Worm (Caenorhabditis elegans) whole organism, early embryonic: ENCODE data around the gene C03B1.9.
A peak's percentile ranks its signal among the peaks of the same experiment; 100 is the strongest.

Source experiments
- B0310.2 ChIP-seq: sonication (generic microtip); optimal IDR thresholded peaks from 2 replicates; lab custom pipeline; 2016; ENCODE audit warnings: mild to moderate bottlenecking, missing genetic modification characterization, missing compliant biosample characterization
- F13C5.2 ChIP-seq: sonication (generic microtip); optimal IDR thresholded peaks from 2 replicates; lab custom pipeline; 2017; ENCODE audit warnings: mild to moderate bottlenecking, missing genetic modification characterization, inconsistent platforms, missing compliant biosample characterization
- aly-1 ChIP-seq: sonication (generic microtip); optimal IDR thresholded peaks from 2 replicates; lab custom pipeline; 2016; ENCODE audit warnings: missing genetic modification characterization, missing compliant biosample characterization
- ama-1 ChIP-seq: fragments of 150-350 bp; optimal IDR thresholded peaks from 2 replicates; lab custom pipeline; 2014
- ceh-13 ChIP-seq: fragments of 200-800 bp; sonication (Bioruptor generic); optimal IDR thresholded peaks from 2 replicates; lab custom pipeline; 2018; ENCODE audit warnings: mild to moderate bottlenecking, missing genetic modification characterization, missing compliant biosample characterization
- ceh-36 ChIP-seq: sonication (generic microtip); optimal IDR thresholded peaks from 2 replicates; lab custom pipeline; 2016; ENCODE audit warnings: missing genetic modification characterization, inconsistent platforms, missing compliant biosample characterization
- ets-7 ChIP-seq: sonication (generic microtip); optimal IDR thresholded peaks from 2 replicates; lab custom pipeline; 2016; ENCODE audit warnings: missing genotype, missing genetic modification characterization, missing compliant biosample characterization
- flt-1 ChIP-seq: fragments of 200-800 bp; sonication (Bioruptor generic); IDR thresholded peaks from 2 replicates; pipeline ENCODE4 v1.3.6; 2022; ENCODE audit warnings: missing genetic modification characterization, missing compliant biosample characterization
- hmbx-1 ChIP-seq: sonication (generic microtip); optimal IDR thresholded peaks from 2 replicates; lab custom pipeline; 2016; ENCODE audit warnings: mild to moderate bottlenecking, missing genetic modification characterization, missing compliant biosample characterization
- hmg-4 ChIP-seq: fragments of 200-800 bp; sonication (Bioruptor generic); optimal IDR thresholded peaks from 2 replicates; lab custom pipeline; 2018; ENCODE audit warnings: mild to moderate bottlenecking, missing genetic modification characterization, missing compliant biosample characterization
- hnd-1 ChIP-seq: sonication (generic microtip); optimal IDR thresholded peaks from 2 replicates; lab custom pipeline; 2016; ENCODE audit warnings: missing genetic modification characterization, missing compliant biosample characterization
- pes-1 ChIP-seq: fragments of 200-800 bp; sonication (Bioruptor generic); IDR thresholded peaks from 2 replicates; pipeline ENCODE4 v1.3.6; 2022; ENCODE audit warnings: missing genetic modification reagents, missing genetic modification characterization, missing compliant biosample characterization
- scrt-1 ChIP-seq: fragments of 200-800 bp; sonication (Bioruptor generic); IDR thresholded peaks from 2 replicates; pipeline ENCODE4 v1.3.6; 2022; ENCODE audit warnings: missing genetic modification characterization, missing compliant biosample characterization
- sea-1 ChIP-seq: fragments of 200-800 bp; sonication (Bioruptor generic); conservative IDR thresholded peaks from 2 replicates; pipeline ENCODE4 v1.3.6; 2022; ENCODE audit warnings: missing genetic modification characterization, missing compliant biosample characterization
- tbx-11 ChIP-seq: fragments of 200-800 bp; sonication (Bioruptor generic); IDR thresholded peaks from 2 replicates; pipeline ENCODE4 v1.3.6; 2022; ENCODE audit warnings: missing genetic modification characterization, missing compliant biosample characterization
- tbx-37 ChIP-seq: fragments of 200-800 bp; sonication (Bioruptor generic); conservative IDR thresholded peaks from 2 replicates; pipeline ENCODE4 v1.3.6; 2022; ENCODE audit warnings: missing genetic modification reagents, missing genetic modification characterization, missing compliant biosample characterization
- tra-4 ChIP-seq: sonication (generic microtip); optimal IDR thresholded peaks from 2 replicates; lab custom pipeline; 2017; ENCODE audit warnings: missing genetic modification characterization, missing compliant biosample characterization

C03B1.9 gene

ce11 chrX:6347013-6347412 is at the start of gene C03B1.9:
Gene C03B1.9, minus strand, starts transcription at chrX:6347113.
- TF ChIP-seq ceh-13 (GFP tag; lab: Kevin White, UChicago) (no peak), aly-1 (no peak), F13C5.2 (tag; lab: Kevin White, UChicago) (no peak), tra-4 (tag; lab: Kevin White, UChicago) (no peak), flt-1 (GFP tag; lab: Robert Waterston, UW) (no peak), pes-1 (GFP tag; lab: Robert Waterston, UW) (no peak), hmg-4 (no peak), sea-1 (no peak), ets-7 (tag; lab: Kevin White, UChicago) (no peak), ceh-36 (tag; lab: Kevin White, UChicago) (no peak), tbx-11 (GFP tag; lab: Robert Waterston, UW) (no peak), hmbx-1 (tag; lab: Kevin White, UChicago) (no peak), ama-1 (lab: Kevin White, UChicago) (no peak), scrt-1 (GFP tag; lab: Robert Waterston, UW) (no peak), tbx-37 (GFP tag; lab: Robert Waterston, UW) (no peak), hnd-1 (tag; lab: Kevin White, UChicago) (no peak), B0310.2 (tag; lab: Kevin White, UChicago) (no peak)

ce11 chrX:6391491-6391890 is 44.6 kb upstream of the C03B1.9 start, which contains the start of gene igcm-2:
Gene igcm-2, minus strand, starts transcription at chrX:6391591.
- TF ChIP-seq tbx-37 (GFP tag; lab: Robert Waterston, UW): no peak
- no peak for TF ChIP-seq hmbx-1 (tag; lab: Kevin White, UChicago)
- TF ChIP-seq ets-7 (tag; lab: Kevin White, UChicago): no peak
- no peak for TF ChIP-seq tbx-11 (GFP tag; lab: Robert Waterston, UW)
- TF ChIP-seq scrt-1 (GFP tag; lab: Robert Waterston, UW): no peak
- no peak for TF ChIP-seq flt-1 (GFP tag; lab: Robert Waterston, UW)
- no peak for TF ChIP-seq pes-1 (GFP tag; lab: Robert Waterston, UW)
- no peak for TF ChIP-seq aly-1
- TF ChIP-seq hnd-1 (tag; lab: Kevin White, UChicago): no peak
- no peak for TF ChIP-seq B0310.2 (tag; lab: Kevin White, UChicago)
- TF ChIP-seq F13C5.2 (tag; lab: Kevin White, UChicago): no peak
- TF ChIP-seq tra-4 (tag; lab: Kevin White, UChicago): no peak
- no peak for TF ChIP-seq hmg-4
- TF ChIP-seq ceh-36 (tag; lab: Kevin White, UChicago): no peak
- no peak for TF ChIP-seq ama-1 (lab: Kevin White, UChicago)
- no peak for TF ChIP-seq ceh-13 (GFP tag; lab: Kevin White, UChicago)
- no peak for TF ChIP-seq sea-1

- TF ChIP-seq scrt-1 (GFP tag; lab: Robert Waterston, UW): no peak
- TF ChIP-seq aly-1: no peak
- TF ChIP-seq ama-1 (lab: Kevin White, UChicago): no peak
- no peak for TF ChIP-seq ets-7 (tag; lab: Kevin White, UChicago)
- no peak for TF ChIP-seq pes-1 (GFP tag; lab: Robert Waterston, UW)
- no peak for TF ChIP-seq tra-4 (tag; lab: Kevin White, UChicago)
- no peak for TF ChIP-seq hnd-1 (tag; lab: Kevin White, UChicago)
- TF ChIP-seq B0310.2 (tag; lab: Kevin White, UChicago): no peak
- TF ChIP-seq tbx-37 (GFP tag; lab: Robert Waterston, UW): no peak
- TF ChIP-seq hmbx-1 (tag; lab: Kevin White, UChicago): no peak
- TF ChIP-seq tbx-11 (GFP tag; lab: Robert Waterston, UW): no peak
- no peak for TF ChIP-seq F13C5.2 (tag; lab: Kevin White, UChicago)
- TF ChIP-seq ceh-13 (GFP tag; lab: Kevin White, UChicago): no peak
- no peak for TF ChIP-seq hmg-4
Observed at ce11 chrX:6388639-6389038, 41.7 kb upstream of the C03B1.9 start.

ce11 chrX:6385185-6385584 is 38.3 kb upstream of the C03B1.9 start, which contains the start of gene igdb-3:
Gene igdb-3, plus strand, starts transcription at chrX:6385485.
- TF ChIP-seq ama-1 (lab: Kevin White, UChicago): no peak
- no peak for TF ChIP-seq hmbx-1 (tag; lab: Kevin White, UChicago)
- TF ChIP-seq tra-4 (tag; lab: Kevin White, UChicago): no peak
- TF ChIP-seq B0310.2 (tag; lab: Kevin White, UChicago): no peak
- no peak for TF ChIP-seq scrt-1 (GFP tag; lab: Robert Waterston, UW)

- TF ChIP-seq tbx-37 (GFP tag; lab: Robert Waterston, UW) (no peak), F13C5.2 (tag; lab: Kevin White, UChicago) (no peak), hmg-4 (no peak), scrt-1 (GFP tag; lab: Robert Waterston, UW) (no peak), ets-7 (tag; lab: Kevin White, UChicago) (no peak), pes-1 (GFP tag; lab: Robert Waterston, UW) (no peak), sea-1 (no peak), aly-1 (no peak), ceh-13 (GFP tag; lab: Kevin White, UChicago) (no peak), tbx-11 (GFP tag; lab: Robert Waterston, UW) (no peak), ceh-36 (tag; lab: Kevin White, UChicago) (no peak), tra-4 (tag; lab: Kevin White, UChicago) (no peak), B0310.2 (tag; lab: Kevin White, UChicago) (no peak), ama-1 (lab: Kevin White, UChicago) (no peak), hnd-1 (tag; lab: Kevin White, UChicago) (no peak), flt-1 (GFP tag; lab: Robert Waterston, UW) (no peak), hmbx-1 (tag; lab: Kevin White, UChicago) (no peak)
Observed at ce11 chrX:6384537-6384936, 37.6 kb upstream of the C03B1.9 start.

- no peak for TF ChIP-seq ets-7 (tag; lab: Kevin White, UChicago)
- no peak for TF ChIP-seq aly-1
- no peak for TF ChIP-seq flt-1 (GFP tag; lab: Robert Waterston, UW)
- no peak for TF ChIP-seq B0310.2 (tag; lab: Kevin White, UChicago)
- TF ChIP-seq ama-1 (lab: Kevin White, UChicago): no peak
- no peak for TF ChIP-seq sea-1
Observed at ce11 chrX:6382930-6383329, 36.0 kb upstream of the C03B1.9 start.

ce11 chrX:6378363-6378762 is 31.4 kb upstream of the C03B1.9 start:
- TF ChIP-seq hnd-1 (tag; lab: Kevin White, UChicago) (no peak), ceh-13 (GFP tag; lab: Kevin White, UChicago) (no peak), pes-1 (GFP tag; lab: Robert Waterston, UW) (no peak; the same call in 1 of the 2 replicates), hmg-4 (peak; percentile 72), F13C5.2 (tag; lab: Kevin White, UChicago) (peak; percentile 56), aly-1 (peak; percentile 62), scrt-1 (GFP tag; lab: Robert Waterston, UW) (no peak), sea-1 (peak; percentile 72; the same call in 1 of the 2 replicates), ceh-36 (tag; lab: Kevin White, UChicago) (no peak)
